Fruit fly (Drosophila melanogaster): ENCODE data around the gene Gr10b.

The Gr10b gene

dm6 chrX:11425956-11426598, 13.1 kb upstream of the Gr10b start:
- TF ChIP-seq h (GFP tag; optimal IDR thresholded peaks at IDR 0.05), result no peak
- TF ChIP-seq Rel (GFP tag; optimal IDR thresholded peaks at IDR 0.05), result no peak
- TF ChIP-seq Rel (tag; optimal IDR thresholded peaks at IDR 0.05), result peak; percentile 45
- TF ChIP-seq jim (GFP tag; optimal IDR thresholded peaks at IDR 0.05), result peak; percentile 4
- no peak for TF ChIP-seq woc (GFP tag; optimal IDR thresholded peaks at IDR 0.05)

dm6 chrX:11425401-11425800, 12.4 kb upstream of the Gr10b start:
- TF ChIP-seq CG32264 (GFP tag; optimal IDR thresholded peaks at IDR 0.05), result no peak
- peak; percentile 0 for TF ChIP-seq h (GFP tag; optimal IDR thresholded peaks at IDR 0.05)

- TF ChIP-seq HLH106 (tag; optimal IDR thresholded peaks at IDR 0.05) (no peak), Rel (GFP tag; optimal IDR thresholded peaks at IDR 0.05) (no peak), Rel (tag; optimal IDR thresholded peaks at IDR 0.05) (no peak)
Observed at dm6 chrX:11424512-11424911, 11.5 kb upstream of the Gr10b start.

dm6 chrX:11423277-11423717, 10.3 kb upstream of the Gr10b start:
- TF ChIP-seq pan (optimal IDR thresholded peaks at IDR 0.05), result no peak
- TF ChIP-seq Dfd (GFP tag; optimal IDR thresholded peaks at IDR 0.05), result peak; percentile 21
- TF ChIP-seq br (GFP tag; optimal IDR thresholded peaks at IDR 0.05), result peak; percentile 95
- peak; percentile 35 for TF ChIP-seq GATAd (GFP tag; optimal IDR thresholded peaks at IDR 0.05)
- TF ChIP-seq Hr78 (GFP tag; optimal IDR thresholded peaks at IDR 0.05), result no peak
- peak; percentile 23 for TF ChIP-seq dsf (GFP tag; optimal IDR thresholded peaks at IDR 0.05; ENCODE audit: borderline replicate concordance)
- TF ChIP-seq Sp1 (GFP tag; optimal IDR thresholded peaks at IDR 0.05), result peak; percentile 93
- TF ChIP-seq tai (GFP tag; optimal IDR thresholded peaks at IDR 0.05), result peak; percentile 85
- TF ChIP-seq Jra (GFP tag; optimal IDR thresholded peaks at IDR 0.05), result peak; percentile 72
- peak; percentile 20 for TF ChIP-seq jim (GFP tag; optimal IDR thresholded peaks at IDR 0.05)
- TF ChIP-seq Mio (GFP tag; optimal IDR thresholded peaks at IDR 0.05), result peak; percentile 61
- TF ChIP-seq woc (GFP tag; optimal IDR thresholded peaks at IDR 0.05), result peak; percentile 79
- TF ChIP-seq OdsH (GFP tag; optimal IDR thresholded peaks at IDR 0.05), result peak; percentile 92
- peak; percentile 31 for TF ChIP-seq Hr83 (GFP tag; optimal IDR thresholded peaks at IDR 0.05; ENCODE audit: poor library complexity, severe bottlenecking)
- no peak for TF ChIP-seq Abd-B (GFP tag; optimal IDR thresholded peaks at IDR 0.05)
- peak; percentile 69 for TF ChIP-seq CrebA (GFP tag; optimal IDR thresholded peaks at IDR 0.05; ENCODE audit: borderline replicate concordance)
- peak; percentile 92 for TF ChIP-seq HLH106 (tag; optimal IDR thresholded peaks at IDR 0.05)
- TF ChIP-seq lola (GFP tag; optimal IDR thresholded peaks at IDR 0.05), result no peak
- TF ChIP-seq rgr (GFP tag; optimal IDR thresholded peaks at IDR 0.05), result peak; percentile 93
- TF ChIP-seq psq (GFP tag; optimal IDR thresholded peaks at IDR 0.05), result peak; percentile 87
- TF ChIP-seq sage (GFP tag; optimal IDR thresholded peaks at IDR 0.05), result peak; percentile 86
- peak; percentile 78 for TF ChIP-seq sv (GFP tag; optimal IDR thresholded peaks at IDR 0.05)
- TF ChIP-seq dmrt93B (GFP tag; optimal IDR thresholded peaks at IDR 0.05), result peak; percentile 85
- no peak for TF ChIP-seq Vsx2 (GFP tag; optimal IDR thresholded peaks at IDR 0.05; ENCODE audit: partially characterized antibody)
- TF ChIP-seq Rel (GFP tag; optimal IDR thresholded peaks at IDR 0.05), result peak; percentile 21
- TF ChIP-seq Rel (tag; optimal IDR thresholded peaks at IDR 0.05), result peak; percentile 59
- TF ChIP-seq h (GFP tag; optimal IDR thresholded peaks at IDR 0.05), result peak; percentile 96
- TF ChIP-seq ey (GFP tag; optimal IDR thresholded peaks at IDR 0.05), result peak; percentile 96
- no peak for TF ChIP-seq usp (GFP tag; optimal IDR thresholded peaks at IDR 0.05)
- peak; percentile 93 for TF ChIP-seq Hnf4 (GFP tag; optimal IDR thresholded peaks at IDR 0.05)
- peak; percentile 71 to 95 for TF ChIP-seq foxo (GFP tag; optimal IDR thresholded peaks at IDR 0.05)
- peak; percentile 88 for TF ChIP-seq CG32264 (GFP tag; optimal IDR thresholded peaks at IDR 0.05)
- peak; percentile 68 for TF ChIP-seq CG9705 (GFP tag; optimal IDR thresholded peaks at IDR 0.05)
- TF ChIP-seq Dif (GFP tag; optimal IDR thresholded peaks at IDR 0.05; ENCODE audit: partially characterized antibody), result peak; percentile 63
- no peak for TF ChIP-seq Myc (optimal IDR thresholded peaks at IDR 0.05)
- TF ChIP-seq fru (GFP tag; optimal IDR thresholded peaks at IDR 0.05), result peak; percentile 92
- TF ChIP-seq N (GFP tag; optimal IDR thresholded peaks at IDR 0.05), result no peak
- peak; percentile 81 for TF ChIP-seq brk (GFP tag; optimal IDR thresholded peaks at IDR 0.05)
- TF ChIP-seq dl (GFP tag; optimal IDR thresholded peaks at IDR 0.05; ENCODE audit: insufficient read depth in 1 of 2, partially characterized antibody in 2 of 2), result peak; percentile 42 to 61
